Worm (Caenorhabditis elegans) whole organism, L3 larva: ENCODE results near the gene C47G2.4.

Experiments used
- R02D3.7 ChIP-seq: fragments of 150-350 bp; optimal IDR thresholded peaks from 2 replicates; lab custom pipeline; 2014; ENCODE audit warnings: missing biosample characterization, missing genetic modification characterization
- aly-2 ChIP-seq: fragments of 150-350 bp; optimal IDR thresholded peaks from 2 replicates; lab custom pipeline; 2014; ENCODE audit warnings: missing biosample characterization, missing genetic modification characterization
- ceh-28 ChIP-seq: fragments of 150-350 bp; optimal IDR thresholded peaks from 2 replicates; lab custom pipeline; 2014; ENCODE audit warnings: missing biosample characterization, missing genetic modification reagents, missing genetic modification characterization
- ceh-9 ChIP-seq: sonication (generic microtip); optimal IDR thresholded peaks from 2 replicates; lab custom pipeline; 2018; ENCODE audit warnings: missing biosample characterization, missing genetic modification characterization
- daf-12 ChIP-seq: fragments of 150-350 bp; optimal IDR thresholded peaks from 2 replicates; lab custom pipeline; 2014; ENCODE audit warnings: missing biosample characterization, missing genetic modification reagents, missing genetic modification characterization
- egl-27 ChIP-seq: sonication (generic microtip); optimal IDR thresholded peaks from 4 replicates; lab custom pipeline; 2017; ENCODE audit warnings: missing biosample characterization, missing genetic modification reagents, missing genetic modification characterization
- elt-1 ChIP-seq: fragments of 150-350 bp; optimal IDR thresholded peaks from 2 replicates; lab custom pipeline; 2014; ENCODE audit warnings: missing biosample characterization, missing genetic modification characterization
- elt-3 ChIP-seq, 3 experiments: fragments of 150-350 bp in 1 of 3; sonication (generic microtip) in 2 of 3; optimal IDR thresholded peaks; 2 replicates in 2 of 3; 4 replicates in 1 of 3; lab custom pipeline; 2014 to 2017; ENCODE audit warnings: missing biosample characterization in 3 of 3, missing genetic modification characterization in 3 of 3
- eor-1 ChIP-seq, 2 experiments: fragments of 150-350 bp; optimal IDR thresholded peaks; 2 replicates each; lab custom pipeline; 2014 to 2018; ENCODE audit warnings: missing biosample characterization in 2 of 2, missing genetic modification characterization in 2 of 2
- fkh-2 ChIP-seq: fragments of 150-350 bp; optimal IDR thresholded peaks from 2 replicates; lab custom pipeline; 2014; ENCODE audit warnings: missing biosample characterization, missing genetic modification reagents, missing genetic modification characterization
- fos-1 ChIP-seq: fragments of 150-350 bp; optimal IDR thresholded peaks from 2 replicates; lab custom pipeline; 2014; ENCODE audit warnings: missing biosample characterization, missing genetic modification characterization
- hmg-11 ChIP-seq: sonication (generic microtip); optimal IDR thresholded peaks from 2 replicates; lab custom pipeline; 2016; ENCODE audit warnings: missing genetic modification characterization, missing compliant biosample characterization
- jun-1 ChIP-seq: fragments of 150-350 bp; optimal IDR thresholded peaks from 2 replicates; lab custom pipeline; 2014; ENCODE audit warnings: missing biosample characterization, missing genetic modification reagents, missing genetic modification characterization
- lsy-12 ChIP-seq: sonication (generic microtip); optimal IDR thresholded peaks from 2 replicates; lab custom pipeline; 2016; ENCODE audit warnings: mild to moderate bottlenecking, missing genetic modification characterization, missing compliant biosample characterization
- mml-1 ChIP-seq: fragments of 150-350 bp; sonication (generic microtip); optimal IDR thresholded peaks from 3 replicates; lab custom pipeline; 2014; ENCODE audit warnings: missing biosample characterization, missing genetic modification characterization
- nfya-1 ChIP-seq: sonication (generic microtip); optimal IDR thresholded peaks from 2 replicates; lab custom pipeline; 2017; ENCODE audit warnings: missing genetic modification characterization, mild to moderate bottlenecking, missing compliant biosample characterization, antibody characterized with exemption, moderate library complexity; ENCODE audit not compliant: insufficient read depth
- nhr-12 ChIP-seq: fragments of 150-350 bp; optimal IDR thresholded peaks from 2 replicates; lab custom pipeline; 2014; ENCODE audit warnings: missing biosample characterization, missing genetic modification characterization
- nhr-23 ChIP-seq: fragments of 150-350 bp; optimal IDR thresholded peaks from 2 replicates; lab custom pipeline; 2014; ENCODE audit warnings: missing biosample characterization, missing genetic modification reagents, missing genetic modification characterization
- nhr-237 ChIP-seq: fragments of 150-350 bp; optimal IDR thresholded peaks from 2 replicates; lab custom pipeline; 2014; ENCODE audit warnings: missing biosample characterization, missing genetic modification characterization
- nhr-25 ChIP-seq: sonication (generic microtip); optimal IDR thresholded peaks from 2 replicates; lab custom pipeline; 2017; ENCODE audit warnings: missing biosample characterization, missing genetic modification characterization
- nhr-43 ChIP-seq: sonication (generic microtip); optimal IDR thresholded peaks from 2 replicates; lab custom pipeline; 2016; ENCODE audit warnings: mild to moderate bottlenecking, missing genetic modification characterization, missing compliant biosample characterization; ENCODE audit not compliant: poor library complexity, severe bottlenecking
- nhr-67 ChIP-seq: fragments of 150-350 bp; optimal IDR thresholded peaks from 2 replicates; lab custom pipeline; 2014; ENCODE audit warnings: missing biosample characterization, missing genetic modification characterization
- nhr-76 ChIP-seq: fragments of 150-350 bp; sonication (generic microtip); optimal IDR thresholded peaks from 5 replicates; lab custom pipeline; 2014; ENCODE audit warnings: missing biosample characterization, missing genetic modification characterization
- nhr-77 ChIP-seq: fragments of 150-350 bp; optimal IDR thresholded peaks from 2 replicates; lab custom pipeline; 2014; ENCODE audit warnings: missing biosample characterization, missing genetic modification characterization
- pha-4 ChIP-seq: fragments of 150-350 bp; optimal IDR thresholded peaks from 2 replicates; lab custom pipeline; 2014; ENCODE audit warnings: missing biosample characterization, missing genetic modification reagents, missing genetic modification characterization
- pqm-1 ChIP-seq: fragments of 150-350 bp; optimal IDR thresholded peaks from 2 replicates; lab custom pipeline; 2017; ENCODE audit warnings: missing biosample characterization, missing genetic modification characterization, inconsistent platforms
- sea-2 ChIP-seq: fragments of 150-350 bp; sonication (generic microtip); optimal IDR thresholded peaks from 4 replicates; lab custom pipeline; 2014; ENCODE audit warnings: missing biosample characterization, missing genetic modification reagents, missing genetic modification characterization
- snpc-4 ChIP-seq: fragments of 150-350 bp; optimal IDR thresholded peaks from 2 replicates; lab custom pipeline; 2014; ENCODE audit warnings: missing biosample characterization, missing genetic modification characterization
- tbx-2 ChIP-seq: sonication (generic microtip); optimal IDR thresholded peaks from 2 replicates; lab custom pipeline; 2016; ENCODE audit warnings: mild to moderate bottlenecking, missing genetic modification characterization, missing compliant biosample characterization
- unc-39 ChIP-seq: sonication (generic microtip); optimal IDR thresholded peaks from 4 replicates; lab custom pipeline; 2017; ENCODE audit warnings: missing biosample characterization, missing genetic modification characterization
- zag-1 ChIP-seq: fragments of 150-350 bp; optimal IDR thresholded peaks from 2 replicates; lab custom pipeline; 2014; ENCODE audit warnings: missing biosample characterization, missing genetic modification characterization
- ztf-11 ChIP-seq: fragments of 150-350 bp; optimal IDR thresholded peaks from 2 replicates; lab custom pipeline; 2014; ENCODE audit warnings: missing biosample characterization, missing genetic modification characterization
- ztf-4 ChIP-seq: fragments of 150-350 bp; optimal IDR thresholded peaks from 2 replicates; lab custom pipeline; 2014; ENCODE audit warnings: missing biosample characterization, missing genetic modification characterization

Gene C47G2.4

DNA sequence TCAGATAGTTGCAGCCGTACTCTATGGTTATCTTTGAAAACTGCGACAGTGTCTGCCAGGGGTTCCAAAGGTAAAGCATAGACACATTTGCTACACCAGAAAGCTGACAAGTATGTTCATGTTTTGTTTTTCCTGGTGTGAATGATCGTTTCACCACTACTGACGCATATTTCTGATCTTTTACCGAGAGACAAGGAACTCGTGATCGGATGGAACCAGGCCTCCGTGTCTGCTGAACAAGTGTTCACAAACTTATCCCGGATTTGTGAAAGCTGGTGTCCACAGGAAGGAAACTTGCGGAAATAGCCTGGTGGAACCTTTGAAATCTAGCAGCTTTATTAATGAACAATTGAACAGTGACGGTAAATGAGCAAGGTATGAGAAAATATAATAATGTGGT is 33.6 kb downstream of the C47G2.4 start:
- no peak for TF ChIP-seq mml-1
- TF ChIP-seq snpc-4 (tag; lab: Kevin White, UChicago) = no peak
- no peak for TF ChIP-seq zag-1 (tag; lab: Kevin White, UChicago)
- no peak for TF ChIP-seq lsy-12
- TF ChIP-seq fkh-2 = no peak
- TF ChIP-seq nfya-1 (tag; lab: Kevin White, UChicago) = no peak
- TF ChIP-seq eor-1 (tag; optimal IDR thresholded peaks at IDR 0.05; lab: Kevin White, UChicago) = no peak
- TF ChIP-seq sea-2 (GFP tag; lab: Kevin White, UChicago) = no peak
- no peak for TF ChIP-seq jun-1 (tag; lab: Kevin White, UChicago)
- TF ChIP-seq unc-39 (tag; lab: Kevin White, UChicago) = no peak
- no peak for TF ChIP-seq pha-4 (tag; lab: Kevin White, UChicago)
- TF ChIP-seq nhr-76 = no peak
- no peak for TF ChIP-seq ztf-11 (tag; lab: Kevin White, UChicago)
- no peak for TF ChIP-seq nhr-12
- TF ChIP-seq tbx-2 (tag; lab: Kevin White, UChicago) = no peak
- TF ChIP-seq R02D3.7 (tag; lab: Kevin White, UChicago) = no peak
- TF ChIP-seq elt-1 (tag; lab: Kevin White, UChicago) = no peak
- TF ChIP-seq nhr-237 (tag; lab: Kevin White, UChicago) = no peak

DNA sequence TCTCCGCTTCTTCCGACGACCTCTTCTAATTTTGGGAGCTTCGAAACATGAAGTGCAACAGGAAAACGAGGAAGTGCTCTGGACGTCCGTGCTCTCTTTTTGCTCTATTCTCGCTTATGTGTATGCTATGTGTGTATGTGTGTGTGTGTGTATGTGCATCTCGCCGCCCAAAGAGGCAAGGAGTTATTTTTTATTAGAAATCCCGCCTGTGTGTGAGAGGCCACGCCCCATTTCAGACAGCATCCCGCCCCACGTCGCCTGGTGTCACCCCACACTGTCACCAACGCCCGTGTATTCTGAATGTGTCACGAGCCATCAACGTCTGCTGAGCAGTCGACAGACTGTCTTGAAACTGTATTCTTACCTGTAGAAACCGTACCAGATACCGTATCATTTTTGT is 37.9 kb downstream of the C47G2.4 start, which contains the start of gene T05B9.2:
T05B9.2 (plus strand) TSS at position 301 of the 400 bp plus-strand sequence.
- TF ChIP-seq elt-3 (tag; optimal IDR thresholded peaks at IDR 0.05; lab: Kevin White, UChicago) = no peak
- no peak for TF ChIP-seq aly-2 (tag; lab: Kevin White, UChicago)
- no peak for TF ChIP-seq pqm-1 (tag; lab: Kevin White, UChicago)
- no peak for TF ChIP-seq snpc-4 (tag; lab: Kevin White, UChicago)
- TF ChIP-seq hmg-11 (tag; lab: Kevin White, UChicago) = no peak
- TF ChIP-seq jun-1 (tag; lab: Kevin White, UChicago) = no peak
- TF ChIP-seq zag-1 (tag; lab: Kevin White, UChicago) = no peak
- TF ChIP-seq ceh-28 (tag; lab: Kevin White, UChicago) = no peak
- no peak for TF ChIP-seq egl-27
- no peak for TF ChIP-seq lsy-12
- TF ChIP-seq unc-39 (tag; lab: Kevin White, UChicago) = no peak

DNA sequence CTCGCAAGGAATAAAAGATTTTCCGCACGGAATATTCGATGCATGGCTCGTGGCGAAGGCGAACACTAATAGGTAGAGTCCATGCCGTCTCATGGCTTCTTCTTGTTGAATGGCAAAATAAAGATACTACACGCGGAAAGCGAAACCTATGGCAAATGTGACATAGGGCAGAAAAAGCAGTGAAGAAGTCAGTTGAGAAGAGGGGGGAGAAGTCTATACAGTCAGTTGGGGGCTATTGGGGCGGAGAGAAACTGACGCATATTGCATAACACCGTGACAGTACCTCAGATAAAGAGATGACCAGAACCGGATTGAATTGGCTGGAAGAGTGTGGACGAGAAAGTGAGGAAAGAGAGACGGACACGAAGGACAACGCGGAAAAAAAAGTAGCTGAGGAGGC is 46.0 kb downstream of the C47G2.4 start, which contains the start of gene T06D8.10:
T06D8.10 (minus strand) TSS at position 101 of the 400 bp plus-strand sequence.
- TF ChIP-seq nhr-43 (tag; lab: Kevin White, UChicago) (peak; percentile 10), elt-1 (tag; lab: Kevin White, UChicago) (no peak), nhr-25 (tag; lab: Kevin White, UChicago) (peak; percentile 81)

DNA sequence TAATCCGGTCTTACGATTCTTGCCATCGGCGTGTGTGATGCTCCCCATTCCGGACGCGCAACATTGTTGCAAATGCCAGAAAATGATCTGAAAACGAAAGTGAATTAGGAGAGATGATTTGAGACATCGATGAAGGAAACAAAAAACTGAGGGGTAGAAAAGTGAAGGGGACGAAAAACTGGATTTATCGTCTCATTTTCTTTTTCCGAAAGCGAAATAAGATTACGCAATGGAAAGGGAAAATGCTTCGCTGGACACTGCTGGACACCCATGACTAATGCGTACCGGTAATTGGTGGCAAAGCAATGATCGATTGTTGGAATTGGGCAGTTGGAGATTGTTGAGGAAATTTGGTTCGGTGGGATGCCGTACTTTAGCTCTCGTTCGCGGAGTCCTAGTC is 46.9 kb downstream of the C47G2.4 start:
- TF ChIP-seq nhr-67 (tag; lab: Kevin White, UChicago) (no peak), nhr-25 (tag; lab: Kevin White, UChicago) (peak; percentile 29)

DNA sequence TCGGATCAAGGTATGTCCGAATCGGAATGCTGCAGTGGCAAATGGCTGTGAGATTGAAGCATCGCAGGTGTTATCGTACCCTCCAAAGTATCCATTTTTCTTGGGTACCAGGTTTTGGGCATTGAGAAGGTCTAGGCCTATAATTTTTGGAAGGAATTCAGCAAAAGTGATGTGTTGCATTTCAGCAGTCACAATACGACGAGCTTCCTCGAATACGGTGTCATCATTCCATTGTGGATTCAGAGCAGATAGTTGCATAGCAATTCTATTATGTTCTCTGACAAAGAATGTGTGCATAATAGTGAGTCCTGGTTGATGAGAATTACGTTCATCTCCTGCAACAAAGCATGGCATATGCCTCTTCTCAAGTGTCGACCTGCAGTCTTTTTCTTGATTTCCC is 50.5 kb downstream of the C47G2.4 start:
- TF ChIP-seq nhr-67 (tag; lab: Kevin White, UChicago) = no peak
- no peak for TF ChIP-seq sea-2 (GFP tag; lab: Kevin White, UChicago)
- no peak for TF ChIP-seq aly-2 (tag; lab: Kevin White, UChicago)
- TF ChIP-seq unc-39 (tag; lab: Kevin White, UChicago) = no peak

DNA sequence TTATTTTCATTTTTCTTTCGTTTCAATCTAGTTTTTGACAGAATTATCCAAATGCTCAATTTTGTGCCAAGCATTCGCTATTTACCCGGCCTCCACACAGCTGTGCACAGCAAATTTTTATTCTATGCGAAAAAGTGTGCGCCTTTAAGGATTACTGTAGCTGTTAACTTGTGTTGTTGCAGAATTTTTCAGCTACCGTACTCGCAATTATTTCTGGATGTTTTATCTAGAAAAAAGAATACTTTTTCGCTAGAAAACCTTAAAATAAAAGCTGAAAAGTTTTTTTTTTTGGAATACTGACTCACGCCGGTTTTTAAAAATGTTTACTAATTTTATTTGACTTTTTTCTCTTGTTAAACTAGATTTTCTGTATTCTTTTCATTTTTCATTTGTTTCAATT is 51.9 kb downstream of the C47G2.4 start:
- TF ChIP-seq nhr-76 = no peak
- no peak for TF ChIP-seq ceh-9
- TF ChIP-seq pqm-1 (tag; lab: Kevin White, UChicago) = no peak
- TF ChIP-seq nhr-77 = no peak
- TF ChIP-seq daf-12 (tag; lab: Kevin White, UChicago) = no peak
- TF ChIP-seq nhr-23 = no peak
- TF ChIP-seq fos-1 (tag; lab: Kevin White, UChicago) = no peak
- no peak for TF ChIP-seq nhr-67 (tag; lab: Kevin White, UChicago)
- no peak for TF ChIP-seq ztf-4 (tag; lab: Kevin White, UChicago)
